Worm (Caenorhabditis elegans) whole organism, L3 larva: ENCODE data around the gene F02D10.2.

Experiments
- R02D3.7 ChIP-seq: fragments of 150-350 bp; optimal IDR thresholded peaks from 2 replicates; lab custom pipeline; 2014; ENCODE audit warnings: missing biosample characterization, missing genetic modification characterization
- aly-2 ChIP-seq: fragments of 150-350 bp; optimal IDR thresholded peaks from 2 replicates; lab custom pipeline; 2014; ENCODE audit warnings: missing biosample characterization, missing genetic modification characterization
- ceh-16 ChIP-seq: sonication (generic microtip); optimal IDR thresholded peaks from 2 replicates; lab custom pipeline; 2017; ENCODE audit warnings: missing biosample characterization, missing genetic modification characterization
- ceh-9 ChIP-seq: sonication (generic microtip); optimal IDR thresholded peaks from 2 replicates; lab custom pipeline; 2018; ENCODE audit warnings: missing biosample characterization, missing genetic modification characterization
- daf-12 ChIP-seq: fragments of 150-350 bp; optimal IDR thresholded peaks from 2 replicates; lab custom pipeline; 2014; ENCODE audit warnings: missing biosample characterization, missing genetic modification reagents, missing genetic modification characterization
- elt-3 ChIP-seq, 3 experiments: fragments of 150-350 bp in 1 of 3; sonication (generic microtip) in 2 of 3; optimal IDR thresholded peaks; 2 replicates in 2 of 3; 4 replicates in 1 of 3; lab custom pipeline; 2014 to 2017; ENCODE audit warnings: missing biosample characterization in 3 of 3, missing genetic modification characterization in 3 of 3
- fkh-10 ChIP-seq: sonication (generic microtip); optimal IDR thresholded peaks from 2 replicates; lab custom pipeline; 2017; ENCODE audit warnings: missing biosample characterization, missing genetic modification reagents, missing genetic modification characterization
- mdl-1 ChIP-seq: fragments of 150-350 bp; optimal IDR thresholded peaks from 2 replicates; lab custom pipeline; 2014; ENCODE audit warnings: missing biosample characterization, missing genetic modification characterization
- mml-1 ChIP-seq: fragments of 150-350 bp; sonication (generic microtip); optimal IDR thresholded peaks from 3 replicates; lab custom pipeline; 2014; ENCODE audit warnings: missing biosample characterization, missing genetic modification characterization
- nfya-1 ChIP-seq: sonication (generic microtip); optimal IDR thresholded peaks from 2 replicates; lab custom pipeline; 2017; ENCODE audit warnings: missing genetic modification characterization, mild to moderate bottlenecking, missing compliant biosample characterization, antibody characterized with exemption, moderate library complexity; ENCODE audit not compliant: insufficient read depth
- nhr-76 ChIP-seq: fragments of 150-350 bp; sonication (generic microtip); optimal IDR thresholded peaks from 5 replicates; lab custom pipeline; 2014; ENCODE audit warnings: missing biosample characterization, missing genetic modification characterization
- skn-1 ChIP-seq: fragments of 150-350 bp; optimal IDR thresholded peaks from 2 replicates; lab custom pipeline; 2014; ENCODE audit warnings: missing biosample characterization, missing genetic modification characterization
- unc-62 ChIP-seq: fragments of 150-350 bp; sonication (generic microtip); optimal IDR thresholded peaks from 4 replicates; lab custom pipeline; 2014; ENCODE audit warnings: missing biosample characterization, missing genetic modification reagents, missing genetic modification characterization
- ztf-4 ChIP-seq: fragments of 150-350 bp; optimal IDR thresholded peaks from 2 replicates; lab custom pipeline; 2014; ENCODE audit warnings: missing biosample characterization, missing genetic modification characterization

DNA sequence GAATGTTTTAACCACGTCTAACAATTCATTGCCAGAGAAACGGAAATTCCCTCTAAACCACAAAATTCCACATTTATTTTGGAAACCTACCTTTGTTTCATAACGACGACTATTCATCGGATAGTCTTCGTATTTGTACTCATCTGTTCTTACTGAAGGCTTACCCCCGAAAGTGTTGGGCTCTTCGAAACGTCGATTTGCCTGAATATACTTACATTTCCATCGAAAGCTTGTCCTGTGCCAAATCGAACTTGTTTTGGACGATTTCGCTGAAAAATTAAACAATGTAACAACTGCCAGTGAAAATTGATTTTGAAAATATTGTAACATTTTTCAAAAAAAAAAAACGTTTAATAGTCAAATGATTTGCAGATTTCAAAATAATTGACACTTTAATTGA lies 1.2 kb downstream of the F02D10.2 start, which contains the start of gene F02D10.3:
- no peak for TF ChIP-seq nhr-76 (tag; lab: Kevin White, UChicago)
- TF ChIP-seq R02D3.7: no peak
- no peak for TF ChIP-seq skn-1 (tag; lab: Kevin White, UChicago)
- TF ChIP-seq aly-2 (tag; lab: Kevin White, UChicago): no peak
- TF ChIP-seq mdl-1 (tag; lab: Kevin White, UChicago): no peak
- TF ChIP-seq daf-12 (tag; lab: Kevin White, UChicago): no peak
- no peak for TF ChIP-seq fkh-10 (GFP tag; lab: Kevin White, UChicago)
- no peak for TF ChIP-seq mml-1 (tag; lab: Kevin White, UChicago)
- TF ChIP-seq nfya-1: no peak
- no peak for TF ChIP-seq unc-62 (GFP tag; lab: Kevin White, UChicago)
- TF ChIP-seq ztf-4: no peak
- TF ChIP-seq ceh-9 (tag; lab: Kevin White, UChicago): no peak
- no peak for TF ChIP-seq ceh-16 (tag; lab: Kevin White, UChicago)
- no peak for TF ChIP-seq elt-3 (tag; optimal IDR thresholded peaks at IDR 0.05; lab: Kevin White, UChicago)
